Worm (Caenorhabditis elegans) whole organism, L4/young adult: ENCODE measurements around the gene Y20C6A.1.

Experiments
- W03F9.2 ChIP-seq: fragments of 150-350 bp; optimal IDR thresholded peaks from 2 replicates; lab custom pipeline; 2014; ENCODE audit warnings: missing biosample characterization, missing genetic modification characterization
- dao-5 ChIP-seq: sonication (generic microtip); optimal IDR thresholded peaks from 2 replicates; lab custom pipeline; 2016; ENCODE audit warnings: missing genotype, missing genetic modification characterization, moderate library complexity, missing compliant biosample characterization
- him-1 ChIP-seq: sonication (generic microtip); optimal IDR thresholded peaks from 2 replicates; lab custom pipeline; 2016; ENCODE audit warnings: missing genotype, missing genetic modification reagents, missing genetic modification characterization, missing compliant biosample characterization

DNA sequence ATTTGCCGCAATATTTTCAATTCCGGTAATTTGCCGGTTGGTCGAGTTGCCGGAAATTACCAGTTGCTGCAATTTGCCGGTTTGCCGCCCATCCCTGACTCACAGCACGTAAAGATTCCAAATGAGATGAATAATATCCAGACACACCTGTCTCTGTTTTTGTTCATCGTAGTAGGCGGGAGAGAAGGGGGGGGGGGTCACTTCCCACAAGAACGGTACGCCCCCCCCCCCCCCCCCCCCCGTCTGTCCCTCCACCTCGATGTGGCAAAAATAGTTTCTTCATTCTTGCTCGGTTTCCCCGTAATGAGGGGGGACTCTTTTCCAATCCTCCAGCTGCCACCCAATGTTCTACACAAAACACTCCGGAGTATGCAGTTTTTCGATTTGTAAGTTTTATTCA lies 595 bp upstream of the Y20C6A.1 start, which contains the start of gene fbxb-7:
- TF ChIP-seq W03F9.2 (tag; lab: Kevin White, UChicago): no peak
- no peak for TF ChIP-seq dao-5 (tag; lab: Kevin White, UChicago)
- no peak for TF ChIP-seq him-1 (tag; lab: Kevin White, UChicago)
